Worm (Caenorhabditis elegans) whole organism, L1 larva: ENCODE results near the gene ZK354.9.

Source experiments
- blmp-1 ChIP-seq: fragments of 150-350 bp; optimal IDR thresholded peaks from 2 replicates; lab custom pipeline; 2014; ENCODE audit warnings: missing biosample characterization, missing genetic modification characterization
- dsc-1 ChIP-seq: sonication (generic microtip); optimal IDR thresholded peaks from 2 replicates; lab custom pipeline; 2016; ENCODE audit warnings: mild to moderate bottlenecking, missing genetic modification characterization, missing compliant biosample characterization
- elt-2 ChIP-seq: sonication (generic microtip); optimal IDR thresholded peaks from 2 replicates; lab custom pipeline; 2016; ENCODE audit warnings: missing genetic modification characterization, mild to moderate bottlenecking, inconsistent platforms, missing compliant biosample characterization, missing genetic modification reagents
- fkh-4 ChIP-seq: sonication (generic microtip); optimal IDR thresholded peaks from 2 replicates; lab custom pipeline; 2016; ENCODE audit warnings: missing compliant biosample characterization, missing genetic modification characterization, borderline replicate concordance
- nhr-12 ChIP-seq: sonication (generic microtip); optimal IDR thresholded peaks from 2 replicates; lab custom pipeline; 2017; ENCODE audit warnings: missing biosample characterization, missing genetic modification characterization
- nhr-237 ChIP-seq: fragments of 150-350 bp; optimal IDR thresholded peaks from 2 replicates; lab custom pipeline; 2014; ENCODE audit warnings: missing biosample characterization, missing genetic modification characterization
- pqm-1 ChIP-seq: sonication (generic microtip); optimal IDR thresholded peaks from 3 replicates; lab custom pipeline; 2017; ENCODE audit warnings: missing biosample characterization, missing genetic modification characterization
- unc-130 ChIP-seq: fragments of 150-350 bp; optimal IDR thresholded peaks from 2 replicates; lab custom pipeline; 2017; ENCODE audit warnings: missing biosample characterization, missing genetic modification characterization, inconsistent platforms
- unc-62 ChIP-seq: fragments of 150-350 bp; optimal IDR thresholded peaks from 2 replicates; lab custom pipeline; 2014; ENCODE audit warnings: missing biosample characterization, missing genetic modification reagents, missing genetic modification characterization

DNA sequence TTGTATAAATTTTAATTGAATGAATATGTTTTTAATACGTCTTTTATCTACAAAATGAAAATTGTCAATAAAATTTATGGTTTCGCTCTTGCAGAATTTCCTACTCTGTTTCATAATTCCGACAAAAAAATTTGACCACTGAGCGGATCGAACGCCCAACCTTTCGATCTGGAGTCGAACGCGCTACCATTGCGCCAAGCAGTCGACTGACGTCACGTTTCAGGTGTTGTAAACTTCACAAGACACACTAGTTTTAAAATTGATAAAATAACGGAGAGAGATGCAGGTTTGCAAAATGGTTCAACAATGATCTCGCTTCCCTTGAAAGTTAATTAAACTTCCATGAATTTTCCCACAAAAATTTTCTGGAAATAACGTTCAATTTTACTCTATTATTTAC is 36.2 kb upstream of the ZK354.9 start:
- TF ChIP-seq dsc-1 (tag; lab: Kevin White, UChicago) (no peak), unc-130 (tag; lab: Kevin White, UChicago) (no peak), nhr-237 (tag; lab: Kevin White, UChicago) (no peak), pqm-1 (tag; lab: Kevin White, UChicago) (no peak), fkh-4 (tag; lab: Kevin White, UChicago) (no peak), blmp-1 (tag; lab: Kevin White, UChicago) (no peak), nhr-12 (tag; lab: Kevin White, UChicago) (no peak), unc-62 (GFP tag; lab: Kevin White, UChicago) (no peak), elt-2 (tag; lab: Kevin White, UChicago) (no peak)
